Fruit fly (Drosophila melanogaster) whole organism, embryonic: ENCODE data around the gene CG15203.

Experiments used
- Adf1 ChIP-seq: fragments of 200-800 bp; sonication (Bioruptor generic); IDR thresholded peaks from 2 replicates; pipeline ENCODE4 v1.3.6; 2022; ENCODE audit warnings: missing biosample characterization, missing genetic modification characterization
- Aef1 ChIP-seq: fragments of 200-800 bp; sonication (Bioruptor generic); IDR thresholded peaks from 3 replicates; pipeline ENCODE4 v1.3.6; 2022; ENCODE audit warnings: missing biosample characterization, missing genetic modification characterization
- CG10209 ChIP-seq: fragments of 200-800 bp; sonication (Bioruptor generic); optimal IDR thresholded peaks from 3 replicates; lab custom pipeline; 2017; ENCODE audit warnings: missing biosample characterization, mild to moderate bottlenecking, missing genetic modification characterization, missing genetic modification reagents
- CG1024 ChIP-seq: fragments of 200-800 bp; sonication (Bioruptor generic); IDR thresholded peaks from 2 replicates; pipeline ENCODE4 v1.3.6; 2022; ENCODE audit warnings: missing biosample characterization, missing genetic modification characterization
- CG10543 ChIP-seq: fragments of 200-800 bp; sonication (Bioruptor generic); optimal IDR thresholded peaks from 3 replicates; lab custom pipeline; 2017; ENCODE audit warnings: missing biosample characterization, mild to moderate bottlenecking, missing genetic modification characterization, moderate library complexity
- CG11093 ChIP-seq: fragments of 200-800 bp; sonication (Bioruptor generic); IDR thresholded peaks from 3 replicates; pipeline ENCODE4 v1.3.6; 2022; ENCODE audit warnings: missing biosample characterization, missing genetic modification characterization
- CG11456 ChIP-seq: fragments of 200-800 bp; sonication (Bioruptor generic); IDR thresholded peaks from 3 replicates; pipeline ENCODE4 v1.3.6; 2022; ENCODE audit warnings: missing biosample characterization, missing genetic modification characterization
- CG13296 ChIP-seq: fragments of 200-800 bp; sonication (Bioruptor generic); optimal IDR thresholded peaks from 3 replicates; lab custom pipeline; 2018; ENCODE audit warnings: missing biosample characterization, mild to moderate bottlenecking, missing genetic modification characterization
- CG13624 ChIP-seq: fragments of 200-800 bp; sonication (Bioruptor generic); optimal IDR thresholded peaks from 2 replicates; lab custom pipeline; 2016; ENCODE audit warnings: missing biosample characterization, missing genetic modification characterization
- CG14014 ChIP-seq: fragments of 200-800 bp; sonication (Bioruptor generic); IDR thresholded peaks from 2 replicates; pipeline ENCODE4 v1.3.6; 2022; ENCODE audit warnings: missing biosample characterization, missing genetic modification characterization
- CG17186 ChIP-seq: fragments of 200-800 bp; sonication (Bioruptor generic); optimal IDR thresholded peaks from 3 replicates; lab custom pipeline; 2017; ENCODE audit warnings: missing biosample characterization, missing genetic modification reagents, missing genetic modification characterization
- CG30403 ChIP-seq: fragments of 200-800 bp; sonication (Bioruptor generic); optimal IDR thresholded peaks from 3 replicates; lab custom pipeline; 2016; ENCODE audit warnings: missing biosample characterization, missing genetic modification characterization
- CG31224 ChIP-seq: fragments of 200-800 bp; sonication (Bioruptor generic); IDR thresholded peaks from 2 replicates; pipeline ENCODE4 v1.3.6; 2022; ENCODE audit warnings: missing biosample characterization, missing genetic modification characterization
- CG31388 ChIP-seq: fragments of 200-800 bp; sonication (Bioruptor generic); optimal IDR thresholded peaks from 2 replicates; lab custom pipeline; 2016; ENCODE audit warnings: missing biosample characterization, missing genetic modification characterization
- CG33557 ChIP-seq: fragments of 200-800 bp; sonication (Bioruptor generic); optimal IDR thresholded peaks from 2 replicates; lab custom pipeline; 2019; ENCODE audit warnings: missing biosample characterization, mild to moderate bottlenecking, missing genetic modification characterization, moderate library complexity
- CG34376 ChIP-seq: fragments of 200-800 bp; sonication (Bioruptor generic); optimal IDR thresholded peaks from 2 replicates; lab custom pipeline; 2018; ENCODE audit warnings: missing biosample characterization, mild to moderate bottlenecking, missing genetic modification characterization
- CG3726 ChIP-seq: fragments of 200-800 bp; sonication (Bioruptor generic); IDR thresholded peaks from 3 replicates; pipeline ENCODE4, ENCODE4 v1.3.6; 2022; ENCODE audit warnings: missing biosample characterization, missing genetic modification characterization
- CG3847 ChIP-seq: fragments of 200-800 bp; sonication (Bioruptor generic); IDR thresholded peaks from 2 replicates; pipeline ENCODE4 v1.3.6; 2022; ENCODE audit warnings: missing biosample characterization, missing genetic modification characterization
- CG5953 ChIP-seq: fragments of 200-800 bp; sonication (Bioruptor generic); IDR thresholded peaks from 2 replicates; pipeline ENCODE4 v1.3.6; 2022; ENCODE audit warnings: missing biosample characterization, missing genetic modification characterization
- CG8359 ChIP-seq: fragments of 200-800 bp; sonication (Bioruptor generic); optimal IDR thresholded peaks from 2 replicates; lab custom pipeline; 2017; ENCODE audit warnings: missing biosample characterization, mild to moderate bottlenecking, missing genetic modification characterization, borderline replicate concordance
- CG9609 ChIP-seq: fragments of 200-800 bp; sonication (Bioruptor generic); optimal IDR thresholded peaks from 3 replicates; lab custom pipeline; 2016; ENCODE audit warnings: missing biosample characterization, missing genetic modification characterization
- CHES-1-like ChIP-seq: fragments of 200-800 bp; sonication (Bioruptor generic); optimal IDR thresholded peaks from 2 replicates; lab custom pipeline; 2016; ENCODE audit warnings: missing biosample characterization, missing genetic modification characterization
- Drgx ChIP-seq: fragments of 200-800 bp; sonication (Bioruptor generic); IDR thresholded peaks from 2 replicates; pipeline ENCODE4 v1.3.6; 2022; ENCODE audit warnings: missing biosample characterization, missing genetic modification characterization
- HLH3B ChIP-seq: fragments of 200-800 bp; sonication (Bioruptor generic); IDR thresholded peaks from 2 replicates; pipeline ENCODE4 v1.3.6; 2022; ENCODE audit warnings: missing biosample characterization, missing genetic modification characterization
- HLH54F ChIP-seq: fragments of 200-800 bp; sonication (Bioruptor generic); optimal IDR thresholded peaks from 3 replicates; lab custom pipeline; 2016; ENCODE audit warnings: missing biosample characterization, missing genetic modification characterization
- Max ChIP-seq: fragments of 200-800 bp; sonication (Bioruptor generic); optimal IDR thresholded peaks from 2 replicates; lab custom pipeline; 2016; ENCODE audit warnings: missing biosample characterization, mild to moderate bottlenecking, missing genetic modification characterization
- Pdp1 ChIP-seq, 2 experiments: fragments of 200-800 bp; sonication (Bioruptor generic); optimal IDR thresholded peaks; 3 replicates each; lab custom pipeline; 2016; ENCODE audit warnings: missing biosample characterization in 2 of 2, missing genetic modification characterization in 2 of 2, mild to moderate bottlenecking in 1 of 2, moderate library complexity in 1 of 2
- Rfx ChIP-seq: fragments of 200-800 bp; sonication (Bioruptor generic); IDR thresholded peaks from 2 replicates; pipeline ENCODE4 v1.3.6; 2022; ENCODE audit warnings: missing biosample characterization, missing genetic modification characterization
- aop ChIP-seq: fragments of 200-800 bp; sonication (Bioruptor generic); IDR thresholded peaks from 2 replicates; pipeline ENCODE4 v1.3.6; 2022; ENCODE audit warnings: missing biosample characterization, missing genetic modification characterization
- az2 ChIP-seq: fragments of 200-800 bp; sonication (Bioruptor generic); optimal IDR thresholded peaks from 3 replicates; lab custom pipeline; 2016; ENCODE audit warnings: missing biosample characterization, missing genetic modification characterization
- cg ChIP-seq: fragments of 200-800 bp; sonication (Bioruptor generic); optimal IDR thresholded peaks from 3 replicates; lab custom pipeline; 2019; ENCODE audit warnings: missing biosample characterization, mild to moderate bottlenecking, missing genetic modification characterization, moderate library complexity
- chn ChIP-seq: fragments of 200-800 bp; sonication (Bioruptor generic); optimal IDR thresholded peaks from 2 replicates; lab custom pipeline; 2016; ENCODE audit warnings: missing biosample characterization, missing genetic modification characterization
- ci ChIP-seq: fragments of 200-800 bp; sonication (Bioruptor generic); IDR thresholded peaks from 3 replicates; pipeline ENCODE4 v1.3.6; 2022; ENCODE audit warnings: missing biosample characterization, missing genetic modification characterization
- corto ChIP-seq: fragments of 200-800 bp; sonication (Bioruptor generic); optimal IDR thresholded peaks from 2 replicates; lab custom pipeline; 2016; ENCODE audit warnings: missing biosample characterization, mild to moderate bottlenecking, missing genetic modification characterization, moderate library complexity
- crc ChIP-seq: fragments of 200-800 bp; sonication (Bioruptor generic); optimal IDR thresholded peaks from 2 replicates; lab custom pipeline; 2016; ENCODE audit warnings: missing biosample characterization, missing genetic modification characterization
- crol ChIP-seq: fragments of 200-800 bp; sonication (Bioruptor generic); IDR thresholded peaks from 2 replicates; pipeline ENCODE4 v1.3.6; 2022; ENCODE audit warnings: missing biosample characterization, missing genetic modification characterization
- disco-r ChIP-seq: fragments of 200-800 bp; sonication (Bioruptor generic); optimal IDR thresholded peaks from 2 replicates; lab custom pipeline; 2016; ENCODE audit warnings: missing biosample characterization, missing genetic modification characterization
- ems ChIP-seq: fragments of 200-800 bp; sonication (Bioruptor generic); optimal IDR thresholded peaks from 3 replicates; lab custom pipeline; 2016; ENCODE audit warnings: missing biosample characterization, missing genetic modification characterization
- fru ChIP-seq: fragments of >200 bp; optimal IDR thresholded peaks from 2 replicates; lab custom pipeline; 2017
- grau ChIP-seq: fragments of 200-800 bp; optimal IDR thresholded peaks from 3 replicates; lab custom pipeline; 2019; ENCODE audit warnings: missing biosample characterization, mild to moderate bottlenecking, missing genetic modification characterization, moderate library complexity
- grn ChIP-seq: fragments of 200-800 bp; sonication (Bioruptor generic); optimal IDR thresholded peaks from 3 replicates; lab custom pipeline; 2017; ENCODE audit warnings: missing biosample characterization, missing genetic modification characterization
- gt ChIP-seq: fragments of 200-800 bp; sonication (Bioruptor generic); IDR thresholded peaks from 2 replicates; pipeline ENCODE4 v1.3.6; 2022; ENCODE audit warnings: missing biosample characterization, missing genetic modification characterization
- hbn ChIP-seq: fragments of 200-800 bp; sonication (Bioruptor generic); IDR thresholded peaks from 2 replicates; pipeline ENCODE4 v1.3.6; 2022; ENCODE audit warnings: missing biosample characterization, missing genetic modification characterization; ENCODE audit not compliant: partially characterized antibody
- jing ChIP-seq: fragments of 200-800 bp; sonication (Bioruptor generic); optimal IDR thresholded peaks from 2 replicates; lab custom pipeline; 2018; ENCODE audit warnings: missing biosample characterization, mild to moderate bottlenecking, missing genetic modification characterization
- lmd ChIP-seq: fragments of 200-800 bp; sonication (Bioruptor generic); IDR thresholded peaks from 2 replicates; pipeline ENCODE4 v1.3.6; 2022; ENCODE audit warnings: missing biosample characterization, missing genetic modification characterization
- nmo ChIP-seq: fragments of 200-800 bp; sonication (Bioruptor generic); optimal IDR thresholded peaks from 2 replicates; lab custom pipeline; 2018; ENCODE audit warnings: missing biosample characterization, mild to moderate bottlenecking, missing genetic modification characterization, moderate library complexity
- ro ChIP-seq: fragments of 200-800 bp; sonication (Bioruptor generic); IDR thresholded peaks from 2 replicates; pipeline ENCODE4 v1.3.6; 2022; ENCODE audit warnings: missing biosample characterization, missing genetic modification characterization
- salm ChIP-seq: fragments of 200-800 bp; sonication (Bioruptor generic); optimal IDR thresholded peaks from 2 replicates; lab custom pipeline; 2018; ENCODE audit warnings: missing biosample characterization, mild to moderate bottlenecking, missing genetic modification characterization
- sqz ChIP-seq: fragments of 200-800 bp; sonication (Bioruptor generic); optimal IDR thresholded peaks from 3 replicates; lab custom pipeline; 2018; ENCODE audit warnings: missing biosample characterization, mild to moderate bottlenecking, missing genetic modification characterization
- sr ChIP-seq: fragments of 200-800 bp; sonication (Bioruptor generic); IDR thresholded peaks from 3 replicates; pipeline ENCODE4 v1.3.6; 2022; ENCODE audit warnings: missing biosample characterization, missing genetic modification characterization
- tin ChIP-seq: fragments of 200-800 bp; sonication (Bioruptor generic); optimal IDR thresholded peaks from 3 replicates; lab custom pipeline; 2016; ENCODE audit warnings: missing biosample characterization, missing genetic modification characterization
- yki ChIP-seq: fragments of >200 bp; optimal IDR thresholded peaks from 3 replicates; lab custom pipeline; 2018

Gene CG15203

DNA sequence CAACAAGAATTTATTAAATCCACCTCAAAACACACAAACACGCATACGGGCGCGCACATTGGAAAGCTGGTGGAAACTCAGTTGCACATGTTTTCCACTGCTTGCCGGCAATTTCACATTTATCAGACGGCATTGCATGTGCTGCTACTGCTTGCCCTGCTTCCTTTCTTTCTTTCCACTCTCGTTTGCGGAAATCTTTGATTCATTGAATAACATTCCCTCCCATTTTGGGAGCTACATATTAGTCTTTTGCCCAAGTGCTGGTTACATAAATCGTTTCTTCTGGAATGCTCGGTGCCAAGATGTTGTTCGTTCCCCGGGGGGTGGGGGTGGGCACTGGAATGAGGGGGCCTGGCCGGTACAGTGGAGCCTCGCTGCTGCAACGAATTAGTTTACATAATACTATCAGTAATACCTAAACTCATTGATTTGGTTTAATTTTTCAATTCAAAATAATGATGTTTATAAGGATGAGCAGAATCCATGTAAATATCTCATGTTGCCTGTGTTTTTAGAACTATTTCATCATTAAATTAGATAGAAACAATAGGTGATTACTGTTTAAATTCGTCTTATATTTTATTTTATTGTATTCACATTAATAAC, 42.6 kb downstream of the CG15203 start (continued):
- TF ChIP-seq CG9609 (GFP tag; lab: Kevin White, UChicago) (no peak), salm (tag; lab: Kevin White, UChicago) (no peak), CG11456 (GFP tag; lab: Robert Waterston, UW) (0 out of 3 replicates have a peak, but pooled peaks have one; percentile 23), CG17186 (GFP tag; lab: Kevin White, UChicago) (no peak), nmo (GFP tag; lab: Kevin White, UChicago) (no peak), gt (GFP tag; lab: Robert Waterston, UW) (no peak), yki (lab: Kevin White, UChicago) (no peak), crol (GFP tag; lab: Robert Waterston, UW) (0 out of 2 replicates have a peak, but pooled peaks have one; percentile 16), CG3847 (GFP tag; lab: Robert Waterston, UW) (no peak), grau (tag; lab: Kevin White, UChicago) (peak; percentile 92), CG31224 (GFP tag; lab: Robert Waterston, UW) (no peak), CG1024 (GFP tag; lab: Robert Waterston, UW) (no peak), CG14014 (GFP tag; lab: Robert Waterston, UW) (peak; percentile 19; the same call in 1 of the 2 replicates), chn (no peak), CG10543 (GFP tag; lab: Kevin White, UChicago) (no peak), sqz (GFP tag; lab: Kevin White, UChicago) (no peak), CG3726 (no peak), HLH3B (GFP tag; lab: Robert Waterston, UW) (peak; percentile 45), HLH54F (no peak), CG11093 (GFP tag; lab: Robert Waterston, UW) (no peak), crc (GFP tag; lab: Kevin White, UChicago) (no peak), Adf1 (GFP tag; lab: Robert Waterston, UW) (no peak), Drgx (GFP tag; lab: Robert Waterston, UW) (peak; percentile 16; the same call in 1 of the 2 replicates), CHES-1-like (GFP tag; lab: Kevin White, UChicago) (no peak), ci (GFP tag; lab: Robert Waterston, UW) (0 out of 3 replicates have a peak, but pooled peaks have one; percentile 7), Pdp1 (GFP tag; optimal IDR thresholded peaks at IDR 0.05; lab: Kevin White, UChicago) (peak in 1 of 2 experiments; percentile 68), cg (GFP tag; lab: Kevin White, UChicago) (peak; percentile 54), disco-r (GFP tag; lab: Kevin White, UChicago) (no peak), Aef1 (no peak), fru (lab: Kevin White, UChicago) (no peak), lmd (GFP tag; lab: Robert Waterston, UW) (no peak), tin (GFP tag; lab: Kevin White, UChicago) (peak; percentile 12), jing (GFP tag; lab: Kevin White, UChicago) (no peak), CG33557 (no peak), CG10209 (GFP tag; lab: Kevin White, UChicago) (no peak), grn (GFP tag; lab: Kevin White, UChicago) (no peak), ems (no peak), CG31388 (GFP tag; lab: Kevin White, UChicago) (no peak), Rfx (GFP tag; lab: Robert Waterston, UW) (no peak), CG30403 (GFP tag; lab: Kevin White, UChicago) (peak; percentile 48), CG13296 (GFP tag; lab: Kevin White, UChicago) (no peak), CG34376 (GFP tag; lab: Kevin White, UChicago) (no peak), CG8359 (GFP tag; lab: Kevin White, UChicago) (no peak), CG13624 (GFP tag; lab: Kevin White, UChicago) (no peak), Max (peak; percentile 7), aop (GFP tag; lab: Robert Waterston, UW) (no peak), CG5953 (GFP tag; lab: Robert Waterston, UW) (no peak), corto (GFP tag; lab: Kevin White, UChicago) (no peak), hbn (GFP tag; lab: Robert Waterston, UW) (no peak), az2 (no peak), sr (GFP tag; lab: Robert Waterston, UW) (no peak), ro (GFP tag; lab: Robert Waterston, UW) (no peak)
